Worm (Caenorhabditis elegans) whole organism, mixed stage, embryonic: ENCODE measurements around the gene ceh-1.

ENCODE experiments used
- nhr-12 ChIP-seq: fragments of 150-350 bp; optimal IDR thresholded peaks from 2 replicates; lab custom pipeline; 2014; ENCODE audit warnings: missing biosample characterization, missing genetic modification characterization
- sptf-1 ChIP-seq: sonication (generic microtip); optimal IDR thresholded peaks from 2 replicates; lab custom pipeline; 2017; ENCODE audit warnings: mild to moderate bottlenecking, missing genetic modification characterization, moderate library complexity, missing compliant biosample characterization

- no peak for TF ChIP-seq sptf-1 (tag; lab: Kevin White, UChicago)
- no peak for TF ChIP-seq nhr-12 (tag; lab: Kevin White, UChicago)
Observed at ce11 chrX:4604185-4604584, 49.8 kb downstream of the ceh-1 start.
